Worm (Caenorhabditis elegans): ENCODE measurements around the gene C08B6.10.

DNA sequence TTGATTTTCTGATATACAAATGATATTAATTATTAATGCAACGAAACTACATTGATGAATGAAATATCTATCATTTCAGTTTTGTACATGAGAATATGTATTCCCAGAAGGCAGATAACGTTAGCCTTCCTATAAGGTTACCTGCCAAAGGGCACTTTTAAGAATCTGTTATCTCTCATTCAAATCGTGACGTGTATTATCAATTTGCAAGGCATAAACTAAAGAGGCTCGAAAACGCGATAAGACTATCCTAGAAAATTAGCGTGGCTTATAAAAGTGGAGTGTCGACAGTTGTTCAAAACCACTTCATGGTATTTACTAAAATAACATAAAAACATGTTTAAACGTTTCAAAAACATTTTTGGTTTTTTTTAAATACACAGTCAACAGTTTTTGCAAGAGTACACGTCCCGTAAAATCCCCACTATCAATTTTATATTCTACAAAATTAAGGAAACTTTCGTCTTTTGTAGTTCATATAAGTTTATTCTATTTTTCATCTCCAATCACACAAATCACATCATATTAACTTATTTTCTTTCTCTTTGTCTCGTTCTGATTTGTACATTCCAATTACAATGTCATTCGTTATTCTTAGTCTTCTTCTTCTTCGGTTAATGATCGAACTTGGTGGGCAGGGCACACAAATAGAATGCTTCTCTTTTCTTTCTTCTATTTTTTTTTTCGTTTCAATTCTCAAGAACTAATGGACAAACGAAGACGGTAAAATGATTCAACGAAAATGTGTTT lies at the start of gene C08B6.10:
- TF ChIP-seq ama-1 (optimal IDR thresholded peaks at IDR 0.05): no peak
- no peak for TF ChIP-seq lsy-2 (tag; optimal IDR thresholded peaks at IDR 0.05)
- no peak for TF ChIP-seq sup-37 (GFP tag; optimal IDR thresholded peaks at IDR 0.05)
- no peak for TF ChIP-seq unc-62 (GFP tag; optimal IDR thresholded peaks at IDR 0.05)

Data from whole organism, L1 larva.